Comparison of ENCODE assay signal across 4 fruit fly cellular contexts in genomic region chr3L:14534619-14535018, dm6.
TF ChIP-seq lines count a peak whose summit lies in the region.

No protein-coding gene starts in this region.

- TF ChIP-seq CTCF in whole organism, embryonic (GFP tag; optimal IDR thresholded peaks at IDR 0.05; lab: Kevin White, UChicago), result no peak

TF ChIP-seq in whole organism, embryonic, 481 proteins besides CTCF, POLR2A, EP300 and RAD21 (continues in another document):
- TF ChIP-seq CG10267 (tag; optimal IDR thresholded peaks at IDR 0.05; lab: Kevin White, UChicago), result no peak
- TF ChIP-seq CG12236 (GFP tag; optimal IDR thresholded peaks at IDR 0.05; lab: Kevin White, UChicago), result no peak
- peak in 1 of 2 experiments; percentile 54 for TF ChIP-seq bsh (GFP tag; optimal IDR thresholded peaks at IDR 0.05; lab: Kevin White, UChicago)
- no peak for TF ChIP-seq pho (GFP tag; optimal IDR thresholded peaks at IDR 0.05; lab: Kevin White, UChicago)
- no peak for TF ChIP-seq HLH54F (GFP tag; optimal IDR thresholded peaks at IDR 0.05; lab: Kevin White, UChicago)
- TF ChIP-seq nom (GFP tag; optimal IDR thresholded peaks at IDR 0.05; lab: Kevin White, UChicago), result peak; percentile 3
- TF ChIP-seq stwl (tag; optimal IDR thresholded peaks at IDR 0.05; lab: Kevin White, UChicago), result no peak
- no peak for TF ChIP-seq maf-S (GFP tag; optimal IDR thresholded peaks at IDR 0.05; lab: Kevin White, UChicago)
- TF ChIP-seq CG5953 (GFP tag; IDR thresholded peaks at IDR 0.05; lab: Robert Waterston, UW), result no peak
- no peak for TF ChIP-seq Mrtf (GFP tag; IDR thresholded peaks at IDR 0.05; lab: Robert Waterston, UW)
- TF ChIP-seq HLH4C (GFP tag; IDR thresholded peaks at IDR 0.05; lab: Robert Waterston, UW; ENCODE audit: partially characterized antibody), result no peak
- no peak for TF ChIP-seq YL-1 (GFP tag; optimal IDR thresholded peaks at IDR 0.05; lab: Kevin White, UChicago)
- no peak for TF ChIP-seq CG7271 (tag; optimal IDR thresholded peaks at IDR 0.05; lab: Kevin White, UChicago)
- TF ChIP-seq crol (GFP tag; IDR thresholded peaks at IDR 0.05; lab: Robert Waterston, UW), result peak; percentile 37; the same call in 1 of the 2 replicates
- no peak for TF ChIP-seq Scr (GFP tag; IDR thresholded peaks at IDR 0.05; lab: Robert Waterston, UW; ENCODE audit: partially characterized antibody)
- no peak for TF ChIP-seq wek (GFP tag; optimal IDR thresholded peaks at IDR 0.05; lab: Kevin White, UChicago)
- no peak for TF ChIP-seq CG6689 (GFP tag; IDR thresholded peaks at IDR 0.05; lab: Robert Waterston, UW)
- no peak for TF ChIP-seq Neu2 (GFP tag; optimal IDR thresholded peaks at IDR 0.05; lab: Kevin White, UChicago; ENCODE audit: borderline replicate concordance)
- TF ChIP-seq Taf1 (GFP tag; IDR thresholded peaks at IDR 0.05; lab: Robert Waterston, UW), result no peak
- no peak for TF ChIP-seq nau (GFP tag; optimal IDR thresholded peaks at IDR 0.05; lab: Kevin White, UChicago)
- TF ChIP-seq h (optimal IDR thresholded peaks at IDR 0.05; lab: Kevin White, UChicago), result no peak
- TF ChIP-seq pzg (GFP tag; optimal IDR thresholded peaks at IDR 0.05; lab: Kevin White, UChicago), result no peak
- TF ChIP-seq slbo (GFP tag; IDR thresholded peaks at IDR 0.05; lab: Robert Waterston, UW), result no peak

TF ChIP-seq in whole organism, prepupa, 60 proteins besides CTCF, POLR2A, EP300 and RAD21 (continues in another document):
- TF ChIP-seq CG15336 (GFP tag; IDR thresholded peaks at IDR 0.05; lab: Robert Waterston, UW) (peak; percentile 86), Hr4 (GFP tag; optimal IDR thresholded peaks at IDR 0.05; lab: Kevin White, UChicago) (peak; percentile 91), CG6163 (GFP tag; IDR thresholded peaks at IDR 0.05; lab: Robert Waterston, UW) (peak; percentile 70; the same call in 2 of the 3 replicates), fd59A (GFP tag; optimal IDR thresholded peaks at IDR 0.05; lab: Kevin White, UChicago) (peak; percentile 20), Hr38 (GFP tag; optimal IDR thresholded peaks at IDR 0.05; lab: Kevin White, UChicago) (no peak), ss (GFP tag; optimal IDR thresholded peaks at IDR 0.05; lab: Kevin White, UChicago) (peak; percentile 32 to 35), CG6276 (GFP tag; optimal IDR thresholded peaks at IDR 0.05; lab: Kevin White, UChicago) (peak; percentile 80), achi (GFP tag; optimal IDR thresholded peaks at IDR 0.05; lab: Kevin White, UChicago) (peak; percentile 73), Ets21C (GFP tag; optimal IDR thresholded peaks at IDR 0.05; lab: Kevin White, UChicago) (no peak), fd85E (GFP tag; optimal IDR thresholded peaks at IDR 0.05; lab: Kevin White, UChicago) (no peak), CG9139 (GFP tag; optimal IDR thresholded peaks at IDR 0.05; lab: Kevin White, UChicago) (no peak), svp (GFP tag; lab: Kevin White, UChicago) (peak; percentile 51), fkh (GFP tag; optimal IDR thresholded peaks at IDR 0.05; lab: Kevin White, UChicago) (no peak), pdm3 (GFP tag; optimal IDR thresholded peaks at IDR 0.05; lab: Kevin White, UChicago) (peak; percentile 76), CG11762 (GFP tag; optimal IDR thresholded peaks at IDR 0.05; lab: Kevin White, UChicago; ENCODE audit: insufficient read depth) (peak; percentile 47), Smox (GFP tag; optimal IDR thresholded peaks at IDR 0.05; lab: Kevin White, UChicago) (peak; percentile 11), CG8632 (GFP tag; optimal IDR thresholded peaks at IDR 0.05; lab: Kevin White, UChicago) (peak; percentile 44), CG11902 (GFP tag; optimal IDR thresholded peaks at IDR 0.05; lab: Kevin White, UChicago) (no peak), CG10631 (GFP tag; optimal IDR thresholded peaks at IDR 0.05; lab: Kevin White, UChicago) (peak; percentile 63), cyc (GFP tag; optimal IDR thresholded peaks at IDR 0.05; lab: Kevin White, UChicago) (peak; percentile 20), Ets96B (tag; optimal IDR thresholded peaks at IDR 0.05; lab: Kevin White, UChicago) (peak; percentile 62), Sox14 (GFP tag; optimal IDR thresholded peaks at IDR 0.05; lab: Kevin White, UChicago) (peak; percentile 58), CG8319 (GFP tag; optimal IDR thresholded peaks at IDR 0.05; lab: Kevin White, UChicago) (peak; percentile 23), spab (GFP tag; optimal IDR thresholded peaks at IDR 0.05; lab: Kevin White, UChicago) (peak; percentile 47)

TF ChIP-seq in whole organism, pupa, 21 proteins besides CTCF, POLR2A, EP300 and RAD21:
- peak; percentile 9 for TF ChIP-seq D1 (tag; optimal IDR thresholded peaks at IDR 0.05; lab: Kevin White, UChicago)
- TF ChIP-seq CG15710 (tag; optimal IDR thresholded peaks at IDR 0.05; lab: Kevin White, UChicago), result peak; percentile 48
- peak; percentile 65 for TF ChIP-seq CG9948 (tag; optimal IDR thresholded peaks at IDR 0.05; lab: Kevin White, UChicago)
- peak; percentile 87 for TF ChIP-seq CG8301 (tag; optimal IDR thresholded peaks at IDR 0.05; lab: Kevin White, UChicago)
- TF ChIP-seq CG10348 (GFP tag; IDR thresholded peaks at IDR 0.05; lab: Robert Waterston, UW), result no peak
- peak; percentile 62; the same call in 1 of the 2 replicates for TF ChIP-seq CG12605 (GFP tag; IDR thresholded peaks at IDR 0.05; lab: Robert Waterston, UW)
- peak; percentile 50 for TF ChIP-seq CG17806 (tag; optimal IDR thresholded peaks at IDR 0.05; lab: Kevin White, UChicago)
- TF ChIP-seq rn (GFP tag; IDR thresholded peaks at IDR 0.05; lab: Robert Waterston, UW), result no peak
- peak; percentile 85 for TF ChIP-seq CG14655 (GFP tag; optimal IDR thresholded peaks at IDR 0.05; lab: Kevin White, UChicago)
- TF ChIP-seq CG8159 (tag; optimal IDR thresholded peaks at IDR 0.05; lab: Kevin White, UChicago), result peak; percentile 68
- peak; percentile 40 for TF ChIP-seq CG34367 (tag; optimal IDR thresholded peaks at IDR 0.05; lab: Kevin White, UChicago)
- peak; percentile 71 for TF ChIP-seq Ets98B (GFP tag; IDR thresholded peaks at IDR 0.05; lab: Robert Waterston, UW)
- TF ChIP-seq fd96Ca (GFP tag; IDR thresholded peaks at IDR 0.05; lab: Robert Waterston, UW), result no peak; the same call in 2 of the 3 replicates
- TF ChIP-seq gl (tag; optimal IDR thresholded peaks at IDR 0.05; lab: Kevin White, UChicago), result no peak
- peak; percentile 64; the same call in 2 of the 3 replicates for TF ChIP-seq CG4496 (GFP tag; IDR thresholded peaks at IDR 0.05; lab: Robert Waterston, UW)
- TF ChIP-seq Pif1B (GFP tag; optimal IDR thresholded peaks at IDR 0.05; lab: Kevin White, UChicago), result peak; percentile 35
- TF ChIP-seq Pif1A (GFP tag; optimal IDR thresholded peaks at IDR 0.05; lab: Kevin White, UChicago), result peak; percentile 67
- TF ChIP-seq CG13204 (GFP tag; optimal IDR thresholded peaks at IDR 0.05; lab: Kevin White, UChicago), result no peak
- no peak for TF ChIP-seq EcR (GFP tag; optimal IDR thresholded peaks at IDR 0.05; lab: Kevin White, UChicago)
- peak; percentile 7 for TF ChIP-seq Snoo (tag; optimal IDR thresholded peaks at IDR 0.05; lab: Kevin White, UChicago)
- TF ChIP-seq CG32121 (GFP tag; IDR thresholded peaks at IDR 0.05; lab: Robert Waterston, UW), result peak; percentile 79
TF ChIP-seq in whole organism, pupa: peak in this region for 15.

TF ChIP-seq in whole organism, wandering third instar larva, 38 proteins besides CTCF, POLR2A, EP300 and RAD21:
- TF ChIP-seq Hnf4 (GFP tag; optimal IDR thresholded peaks at IDR 0.05; lab: Kevin White, UChicago), result no peak
- TF ChIP-seq Hr78 (GFP tag; optimal IDR thresholded peaks at IDR 0.05; lab: Kevin White, UChicago), result no peak
- no peak for TF ChIP-seq CG32264 (GFP tag; optimal IDR thresholded peaks at IDR 0.05; lab: Kevin White, UChicago)
- TF ChIP-seq fru (GFP tag; optimal IDR thresholded peaks at IDR 0.05; lab: Kevin White, UChicago), result no peak
- TF ChIP-seq lola (GFP tag; optimal IDR thresholded peaks at IDR 0.05; lab: Kevin White, UChicago), result no peak
- TF ChIP-seq woc (GFP tag; optimal IDR thresholded peaks at IDR 0.05; lab: Kevin White, UChicago), result no peak
- TF ChIP-seq foxo (GFP tag; optimal IDR thresholded peaks at IDR 0.05; lab: Kevin White, UChicago), result no peak
- TF ChIP-seq Mio (GFP tag; optimal IDR thresholded peaks at IDR 0.05; lab: Kevin White, UChicago), result no peak
- no peak for TF ChIP-seq CG9705 (GFP tag; optimal IDR thresholded peaks at IDR 0.05; lab: Kevin White, UChicago)
- peak; percentile 26 for TF ChIP-seq h (GFP tag; optimal IDR thresholded peaks at IDR 0.05; lab: Kevin White, UChicago)
- no peak for TF ChIP-seq dl (GFP tag; optimal IDR thresholded peaks at IDR 0.05; lab: Kevin White, UChicago; ENCODE audit: insufficient read depth in 1 of 2, partially characterized antibody in 2 of 2)
- TF ChIP-seq pan (optimal IDR thresholded peaks at IDR 0.05; lab: Kevin White, UChicago), result no peak
- TF ChIP-seq dsf (GFP tag; optimal IDR thresholded peaks at IDR 0.05; lab: Kevin White, UChicago; ENCODE audit: borderline replicate concordance), result no peak
- no peak for TF ChIP-seq psq (GFP tag; optimal IDR thresholded peaks at IDR 0.05; lab: Kevin White, UChicago)
- peak; percentile 28 for TF ChIP-seq HLH106 (tag; optimal IDR thresholded peaks at IDR 0.05; lab: Kevin White, UChicago)
- no peak for TF ChIP-seq dmrt93B (GFP tag; optimal IDR thresholded peaks at IDR 0.05; lab: Kevin White, UChicago)
TF ChIP-seq in whole organism, wandering third instar larva: peak in this region for 2.

Comparison
In these comparisons a context has a peak if more than half of its experiments do, and no peak if none do; other contexts are left out.
1. Of the 7 proteins assayed by ChIP-seq in both whole organism, embryonic and whole organism, prepupa: peak only in whole organism, embryonic: none; only in whole organism, prepupa: Gug, Hr39, Lpt and Sox102F; in both: none; in neither: 3.